Fruit fly (Drosophila melanogaster) whole organism, embryonic: Measurements from ENCODE around the gene Liprin-alpha.

Experiments used
- CG10209 ChIP-seq: fragments of 200-800 bp; sonication (Bioruptor generic); optimal IDR thresholded peaks from 3 replicates; lab custom pipeline; 2017; ENCODE audit warnings: missing biosample characterization, mild to moderate bottlenecking, missing genetic modification characterization, missing genetic modification reagents
- CG14710 ChIP-seq: fragments of 200-800 bp; sonication (Bioruptor generic); optimal IDR thresholded peaks from 3 replicates; lab custom pipeline; 2019; ENCODE audit warnings: missing biosample characterization, mild to moderate bottlenecking, missing genetic modification characterization, moderate library complexity
- CG2116 ChIP-seq: fragments of 200-800 bp; sonication (Bioruptor generic); optimal IDR thresholded peaks from 3 replicates; lab custom pipeline; 2018; ENCODE audit warnings: missing biosample characterization, mild to moderate bottlenecking, missing genetic modification characterization
- CG7987 ChIP-seq: fragments of 200-800 bp; sonication (Bioruptor generic); optimal IDR thresholded peaks from 2 replicates; lab custom pipeline; 2018; ENCODE audit warnings: missing biosample characterization, mild to moderate bottlenecking, missing genetic modification characterization, moderate library complexity
- emc ChIP-seq: fragments of 200-800 bp; sonication (Bioruptor generic); optimal IDR thresholded peaks from 2 replicates; lab custom pipeline; 2016; ENCODE audit warnings: missing biosample characterization, missing genetic modification characterization
- ewg ChIP-seq: fragments of 200-800 bp; sonication (Bioruptor generic); optimal IDR thresholded peaks from 3 replicates; lab custom pipeline; 2017; ENCODE audit warnings: mild to moderate bottlenecking, missing biosample characterization, missing genetic modification reagents, missing genetic modification characterization
- sens ChIP-seq: fragments of 200-800 bp; sonication (Bioruptor generic); peaks from one replicate; lab custom pipeline; 2016; ENCODE audit warnings: missing biosample characterization, missing genetic modification characterization

DNA sequence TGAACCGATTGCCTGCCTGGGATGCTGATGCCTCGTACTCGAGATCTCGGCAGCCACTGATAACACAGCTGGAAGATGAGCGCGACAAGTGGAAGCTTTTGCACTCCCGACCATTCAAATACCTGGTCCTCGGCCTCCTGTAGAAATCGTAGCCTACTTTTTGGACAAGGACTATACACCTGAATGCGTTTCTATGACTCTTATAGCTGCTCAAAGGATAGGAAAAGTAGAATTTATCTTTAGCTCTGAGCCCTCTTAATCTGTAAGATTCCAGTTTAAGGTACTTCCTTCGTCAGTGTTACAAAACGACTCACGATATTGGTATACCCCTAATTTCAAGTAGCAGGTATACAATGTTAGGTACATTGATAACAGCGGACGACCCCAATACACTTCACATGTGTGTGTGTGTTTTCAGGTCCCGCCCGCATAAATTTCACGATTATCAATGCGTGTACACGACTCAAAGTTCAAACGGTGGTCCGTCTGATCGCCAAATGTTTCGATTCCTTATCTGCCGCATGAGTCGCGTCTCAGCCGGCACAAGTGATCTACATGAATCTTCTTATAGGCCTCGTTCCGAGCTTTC, 7.4 kb upstream of the Liprin-alpha start, which contains the start of gene AkhR:
- no peak for TF ChIP-seq emc (GFP tag; lab: Kevin White, UChicago)
- no peak for TF ChIP-seq CG14710 (tag; lab: Kevin White, UChicago)
- no peak for TF ChIP-seq CG7987 (GFP tag; lab: Kevin White, UChicago)
- TF ChIP-seq ewg (GFP tag; lab: Kevin White, UChicago) = no peak
- no peak for TF ChIP-seq sens (GFP tag; lab: Kevin White, UChicago)
- no peak for TF ChIP-seq CG2116
- TF ChIP-seq CG10209 (GFP tag; lab: Kevin White, UChicago) = no peak
